Worm (Caenorhabditis elegans): Measurements from ENCODE around the gene T03F6.6.

The T03F6.6 gene

ce11 chrIII:13348891-13349290 is 31.2 kb downstream of the T03F6.6 start:
- TF ChIP-seq fos-1 (tag; optimal IDR thresholded peaks at IDR 0.05) (no peak), C34B4.2 (tag; optimal IDR thresholded peaks at IDR 0.05) (no peak), egl-13 (tag; optimal IDR thresholded peaks at IDR 0.05) (no peak), zag-1 (tag; optimal IDR thresholded peaks at IDR 0.05) (no peak), nhr-71 (tag; optimal IDR thresholded peaks at IDR 0.05) (peak; percentile 10), nhr-47 (tag; optimal IDR thresholded peaks at IDR 0.05) (peak; percentile 28), dsc-1 (tag; optimal IDR thresholded peaks at IDR 0.05) (peak; percentile 78), ceh-82 (tag; optimal IDR thresholded peaks at IDR 0.05) (peak in 1 of 3 experiments; percentile 6), fkh-8 (tag; optimal IDR thresholded peaks at IDR 0.05) (peak; percentile 21)

- TF ChIP-seq irx-1 (tag; optimal IDR thresholded peaks at IDR 0.05), result no peak
- TF ChIP-seq nhr-11 (tag; optimal IDR thresholded peaks at IDR 0.05), result no peak
- TF ChIP-seq elt-2 (tag; optimal IDR thresholded peaks at IDR 0.05), result no peak
- TF ChIP-seq mdl-1 (tag; optimal IDR thresholded peaks at IDR 0.05), result no peak
- TF ChIP-seq tbx-2 (tag; optimal IDR thresholded peaks at IDR 0.05), result peak; percentile 28
- no peak for TF ChIP-seq efl-3 (GFP tag; optimal IDR thresholded peaks at IDR 0.05)
- no peak for TF ChIP-seq lir-3 (tag; optimal IDR thresholded peaks at IDR 0.05; ENCODE audit: poor library complexity)
- TF ChIP-seq ets-5 (GFP tag; IDR thresholded peaks at IDR 0.05), result no peak
- TF ChIP-seq aha-1 (tag; optimal IDR thresholded peaks at IDR 0.05), result no peak
- TF ChIP-seq ceh-82 (tag; optimal IDR thresholded peaks at IDR 0.05), result peak in 2 of 3 experiments; percentile 7 to 48
- TF ChIP-seq lin-13 (GFP tag; optimal IDR thresholded peaks at IDR 0.05), result no peak
- no peak for TF ChIP-seq nhr-77 (tag; optimal IDR thresholded peaks at IDR 0.05)
- no peak for TF ChIP-seq ama-1 (optimal IDR thresholded peaks at IDR 0.05)
- no peak for TF ChIP-seq xbp-1 (tag; optimal IDR thresholded peaks at IDR 0.05)
- no peak for TF ChIP-seq rnt-1 (tag; optimal IDR thresholded peaks at IDR 0.05)
- TF ChIP-seq sptf-1 (tag; optimal IDR thresholded peaks at IDR 0.05), result no peak
- no peak for TF ChIP-seq unc-30 (tag; optimal IDR thresholded peaks at IDR 0.05)
- TF ChIP-seq unc-86 (tag; optimal IDR thresholded peaks at IDR 0.05), result no peak
- TF ChIP-seq hlh-4 (tag; optimal IDR thresholded peaks at IDR 0.05), result no peak
- TF ChIP-seq fkh-8 (tag; optimal IDR thresholded peaks at IDR 0.05), result peak; percentile 9
- TF ChIP-seq isw-1 (GFP tag; IDR thresholded peaks at IDR 0.05), result 0 out of 2 replicates have a peak, but pooled peaks have one; percentile 12
- no peak for TF ChIP-seq nhr-12 (tag; optimal IDR thresholded peaks at IDR 0.05)
- no peak for TF ChIP-seq ztf-4 (tag; optimal IDR thresholded peaks at IDR 0.05)
- TF ChIP-seq lsy-2 (tag; optimal IDR thresholded peaks at IDR 0.05), result peak in 1 of 2 experiments; percentile 18
- peak; percentile 1 for TF ChIP-seq fkh-4 (tag; optimal IDR thresholded peaks at IDR 0.05; ENCODE audit: borderline replicate concordance)
- no peak for TF ChIP-seq zip-4 (GFP tag; optimal IDR thresholded peaks at IDR 0.05)
- no peak for TF ChIP-seq sup-37 (GFP tag; optimal IDR thresholded peaks at IDR 0.05)
- no peak for TF ChIP-seq aly-2 (tag; optimal IDR thresholded peaks at IDR 0.05)
- no peak for TF ChIP-seq nhr-20 (tag; optimal IDR thresholded peaks at IDR 0.05)
- no peak for TF ChIP-seq pag-3 (tag; optimal IDR thresholded peaks at IDR 0.05; ENCODE audit: borderline replicate concordance, insufficient read depth)
- no peak for TF ChIP-seq Y116A8C.19 (tag; optimal IDR thresholded peaks at IDR 0.05; ENCODE audit: borderline replicate concordance)
- no peak for TF ChIP-seq lin-15B (tag; optimal IDR thresholded peaks at IDR 0.05)
- no peak for TF ChIP-seq snpc-4 (tag; optimal IDR thresholded peaks at IDR 0.05)
- peak; percentile 66 for TF ChIP-seq dsc-1 (tag; optimal IDR thresholded peaks at IDR 0.05)
- no peak for TF ChIP-seq C04F5.9 (tag; optimal IDR thresholded peaks at IDR 0.05)
- no peak for TF ChIP-seq alr-1 (tag; optimal IDR thresholded peaks at IDR 0.05; ENCODE audit: borderline replicate concordance)
- TF ChIP-seq pax-3 (tag; optimal IDR thresholded peaks at IDR 0.05), result no peak
- no peak for TF ChIP-seq blmp-1 (tag; optimal IDR thresholded peaks at IDR 0.05)
- TF ChIP-seq vab-15 (tag; optimal IDR thresholded peaks at IDR 0.05), result no peak
- peak in 1 of 2 experiments; percentile 3 for TF ChIP-seq efl-1 (optimal IDR thresholded peaks at IDR 0.05)
- no peak for TF ChIP-seq efl-1 (GFP tag; optimal IDR thresholded peaks at IDR 0.05 in 1 of 2)
- no peak for TF ChIP-seq C34B4.2 (tag; optimal IDR thresholded peaks at IDR 0.05)
- TF ChIP-seq lin-14 (GFP tag; optimal IDR thresholded peaks at IDR 0.05), result peak; percentile 77
- no peak for TF ChIP-seq mef-2 (tag; optimal IDR thresholded peaks at IDR 0.05)
- no peak for TF ChIP-seq elt-3 (tag; optimal IDR thresholded peaks at IDR 0.05)
- TF ChIP-seq mab-9 (GFP tag; IDR thresholded peaks at IDR 0.05), result no peak
These were observed 32.2 kb downstream of the T03F6.6 start for ce11 chrIII:13347782-13348327.

Measured in whole organism, L1 larva.